Worm (Caenorhabditis elegans) whole organism, L1 larva: ENCODE data around the gene clec-165.

Source experiments
- ama-1 ChIP-seq: fragments of 150-350 bp; optimal IDR thresholded peaks from 2 replicates; lab custom pipeline; 2014
- efl-1 ChIP-seq, 4 experiments: fragments of 150-350 bp; optimal IDR thresholded peaks in 3 of 4; peaks in 1 of 4; 1 replicate in 1 of 4; 2 replicates in 3 of 4; lab custom pipeline; 2014; ENCODE audit warnings: missing biosample characterization in 2 of 4, missing genetic modification characterization in 2 of 4, missing genetic modification reagents in 2 of 4
- elt-3 ChIP-seq, 6 experiments: fragments of 150-350 bp in 1 of 6; sonication (generic microtip); optimal IDR thresholded peaks; 2 replicates each; lab custom pipeline; 2017 to 2018; ENCODE audit warnings: missing biosample characterization in 6 of 6, missing genetic modification characterization in 6 of 6, inconsistent platforms in 1 of 6
- ets-5 ChIP-seq: fragments of 200-800 bp; sonication (Bioruptor generic); IDR thresholded peaks from 2 replicates; pipeline ENCODE4 v1.3.6; 2022; ENCODE audit warnings: missing genetic modification characterization, missing compliant biosample characterization
- fkh-10 ChIP-seq: sonication (generic microtip); optimal IDR thresholded peaks from 2 replicates; lab custom pipeline; 2017; ENCODE audit warnings: missing biosample characterization, missing genetic modification reagents, missing genetic modification characterization
- hlh-4 ChIP-seq: sonication (generic microtip); optimal IDR thresholded peaks from 2 replicates; lab custom pipeline; 2016; ENCODE audit warnings: mild to moderate bottlenecking, missing genetic modification characterization, missing compliant biosample characterization
- lin-13 ChIP-seq: fragments of 150-350 bp; optimal IDR thresholded peaks from 2 replicates; lab custom pipeline; 2014; ENCODE audit warnings: missing biosample characterization, missing genetic modification reagents, missing genetic modification characterization
- nhr-12 ChIP-seq: sonication (generic microtip); optimal IDR thresholded peaks from 2 replicates; lab custom pipeline; 2017; ENCODE audit warnings: missing biosample characterization, missing genetic modification characterization
- nhr-76 ChIP-seq: sonication (generic microtip); optimal IDR thresholded peaks from 2 replicates; lab custom pipeline; 2017; ENCODE audit warnings: missing biosample characterization, missing genetic modification characterization
- pag-3 ChIP-seq: sonication (generic microtip); optimal IDR thresholded peaks from 2 replicates; lab custom pipeline; 2017; ENCODE audit warnings: missing genetic modification characterization, mild to moderate bottlenecking, missing compliant biosample characterization, antibody characterized with exemption, borderline replicate concordance; ENCODE audit not compliant: insufficient read depth
- unc-62 ChIP-seq: fragments of 150-350 bp; optimal IDR thresholded peaks from 2 replicates; lab custom pipeline; 2014; ENCODE audit warnings: missing biosample characterization, missing genetic modification reagents, missing genetic modification characterization
- zag-1 ChIP-seq: fragments of 150-350 bp; optimal IDR thresholded peaks from 2 replicates; lab custom pipeline; 2014; ENCODE audit warnings: missing biosample characterization, missing genetic modification characterization

DNA sequence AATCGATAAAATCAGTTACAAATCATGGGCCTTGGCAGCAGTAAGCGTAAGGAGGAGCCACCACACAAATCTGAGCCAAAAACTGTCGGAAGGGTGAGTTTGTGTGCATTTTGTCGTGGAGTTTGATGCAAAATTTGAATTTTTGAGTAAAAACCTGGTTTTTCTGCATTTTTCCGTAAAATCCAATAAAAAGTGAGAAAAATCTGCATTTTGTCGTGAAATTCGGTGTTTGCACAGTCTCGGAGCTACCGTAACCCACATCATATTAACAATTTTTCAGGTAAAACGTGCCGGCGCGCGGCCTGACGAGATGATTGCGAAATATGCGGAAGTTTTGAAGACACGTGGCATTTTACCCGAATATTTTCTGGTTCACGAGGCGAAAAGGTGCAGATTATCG lies 29.2 kb upstream of the clec-165 start:
- TF ChIP-seq nhr-12 (no peak), unc-62 (GFP tag; lab: Kevin White, UChicago) (no peak), lin-13 (no peak), elt-3 (tag; optimal IDR thresholded peaks at IDR 0.05; lab: Kevin White, UChicago) (no peak), zag-1 (tag; lab: Kevin White, UChicago) (no peak), nhr-76 (tag; lab: Kevin White, UChicago) (no peak), ets-5 (GFP tag; lab: Robert Waterston, UW) (no peak), fkh-10 (no peak), pag-3 (tag; lab: Kevin White, UChicago) (no peak), efl-1 (optimal IDR thresholded peaks at IDR 0.05; lab: Kevin White, UChicago) (no peak), efl-1 (GFP tag; optimal IDR thresholded peaks at IDR 0.05 in 1 of 2; lab: Kevin White, UChicago) (peak in 1 of 2 experiments; percentile 10), hlh-4 (no peak), ama-1 (lab: Kevin White, UChicago) (no peak)
